Worm (Caenorhabditis elegans) whole organism, early embryonic: ENCODE results near the gene B0554.2.

Experiments used
- B0310.2 ChIP-seq: sonication (generic microtip); optimal IDR thresholded peaks from 2 replicates; lab custom pipeline; 2016; ENCODE audit warnings: mild to moderate bottlenecking, missing genetic modification characterization, missing compliant biosample characterization
- F13C5.2 ChIP-seq: sonication (generic microtip); optimal IDR thresholded peaks from 2 replicates; lab custom pipeline; 2017; ENCODE audit warnings: mild to moderate bottlenecking, missing genetic modification characterization, inconsistent platforms, missing compliant biosample characterization
- aly-1 ChIP-seq: sonication (generic microtip); optimal IDR thresholded peaks from 2 replicates; lab custom pipeline; 2016; ENCODE audit warnings: missing genetic modification characterization, missing compliant biosample characterization
- ama-1 ChIP-seq: fragments of 150-350 bp; optimal IDR thresholded peaks from 2 replicates; lab custom pipeline; 2014
- ceh-13 ChIP-seq: fragments of 200-800 bp; sonication (Bioruptor generic); optimal IDR thresholded peaks from 2 replicates; lab custom pipeline; 2018; ENCODE audit warnings: mild to moderate bottlenecking, missing genetic modification characterization, missing compliant biosample characterization
- ceh-36 ChIP-seq: sonication (generic microtip); optimal IDR thresholded peaks from 2 replicates; lab custom pipeline; 2016; ENCODE audit warnings: missing genetic modification characterization, inconsistent platforms, missing compliant biosample characterization
- ets-7 ChIP-seq: sonication (generic microtip); optimal IDR thresholded peaks from 2 replicates; lab custom pipeline; 2016; ENCODE audit warnings: missing genotype, missing genetic modification characterization, missing compliant biosample characterization
- flt-1 ChIP-seq: fragments of 200-800 bp; sonication (Bioruptor generic); IDR thresholded peaks from 2 replicates; pipeline ENCODE4 v1.3.6; 2022; ENCODE audit warnings: missing genetic modification characterization, missing compliant biosample characterization
- hmbx-1 ChIP-seq: sonication (generic microtip); optimal IDR thresholded peaks from 2 replicates; lab custom pipeline; 2016; ENCODE audit warnings: mild to moderate bottlenecking, missing genetic modification characterization, missing compliant biosample characterization
- hmg-4 ChIP-seq: fragments of 200-800 bp; sonication (Bioruptor generic); optimal IDR thresholded peaks from 2 replicates; lab custom pipeline; 2018; ENCODE audit warnings: mild to moderate bottlenecking, missing genetic modification characterization, missing compliant biosample characterization
- hnd-1 ChIP-seq: sonication (generic microtip); optimal IDR thresholded peaks from 2 replicates; lab custom pipeline; 2016; ENCODE audit warnings: missing genetic modification characterization, missing compliant biosample characterization
- pes-1 ChIP-seq: fragments of 200-800 bp; sonication (Bioruptor generic); IDR thresholded peaks from 2 replicates; pipeline ENCODE4 v1.3.6; 2022; ENCODE audit warnings: missing genetic modification reagents, missing genetic modification characterization, missing compliant biosample characterization
- scrt-1 ChIP-seq: fragments of 200-800 bp; sonication (Bioruptor generic); IDR thresholded peaks from 2 replicates; pipeline ENCODE4 v1.3.6; 2022; ENCODE audit warnings: missing genetic modification characterization, missing compliant biosample characterization
- sea-1 ChIP-seq: fragments of 200-800 bp; sonication (Bioruptor generic); conservative IDR thresholded peaks from 2 replicates; pipeline ENCODE4 v1.3.6; 2022; ENCODE audit warnings: missing genetic modification characterization, missing compliant biosample characterization
- tbx-11 ChIP-seq: fragments of 200-800 bp; sonication (Bioruptor generic); IDR thresholded peaks from 2 replicates; pipeline ENCODE4 v1.3.6; 2022; ENCODE audit warnings: missing genetic modification characterization, missing compliant biosample characterization
- tbx-37 ChIP-seq: fragments of 200-800 bp; sonication (Bioruptor generic); conservative IDR thresholded peaks from 2 replicates; pipeline ENCODE4 v1.3.6; 2022; ENCODE audit warnings: missing genetic modification reagents, missing genetic modification characterization, missing compliant biosample characterization
- tra-4 ChIP-seq: sonication (generic microtip); optimal IDR thresholded peaks from 2 replicates; lab custom pipeline; 2017; ENCODE audit warnings: missing genetic modification characterization, missing compliant biosample characterization

B0554.2 gene

ce11 chrV:474516-474915 lies 40.5 kb downstream of the B0554.2 start, which contains the start of gene nhr-99:
Gene nhr-99 (plus strand): TSS chrV:474778.
- TF ChIP-seq pes-1 (GFP tag; lab: Robert Waterston, UW) = no peak
- TF ChIP-seq hmg-4 = no peak
- no peak for TF ChIP-seq ets-7 (tag; lab: Kevin White, UChicago)
- no peak for TF ChIP-seq tbx-37 (GFP tag; lab: Robert Waterston, UW)
- TF ChIP-seq B0310.2 (tag; lab: Kevin White, UChicago) = no peak
- no peak for TF ChIP-seq sea-1 (GFP tag; lab: Robert Waterston, UW)
- no peak for TF ChIP-seq scrt-1 (GFP tag; lab: Robert Waterston, UW)
- no peak for TF ChIP-seq flt-1
- no peak for TF ChIP-seq aly-1 (tag; lab: Kevin White, UChicago)
- no peak for TF ChIP-seq hnd-1
- TF ChIP-seq ama-1 (lab: Kevin White, UChicago) = no peak
- no peak for TF ChIP-seq hmbx-1 (tag; lab: Kevin White, UChicago)
- no peak for TF ChIP-seq tbx-11 (GFP tag; lab: Robert Waterston, UW)
- no peak for TF ChIP-seq F13C5.2 (tag; lab: Kevin White, UChicago)
- no peak for TF ChIP-seq ceh-36 (tag; lab: Kevin White, UChicago)

ce11 chrV:477664-478212 lies 43.7 kb downstream of the B0554.2 start, which contains the start of gene nhr-55:
Gene nhr-55 (plus strand): TSS chrV:478162.
- TF ChIP-seq tra-4 (tag; lab: Kevin White, UChicago) (no peak), ama-1 (lab: Kevin White, UChicago) (no peak), scrt-1 (GFP tag; lab: Robert Waterston, UW) (no peak), hmbx-1 (tag; lab: Kevin White, UChicago) (no peak), hnd-1 (no peak), tbx-11 (GFP tag; lab: Robert Waterston, UW) (no peak), tbx-37 (GFP tag; lab: Robert Waterston, UW) (no peak), pes-1 (GFP tag; lab: Robert Waterston, UW) (no peak), B0310.2 (tag; lab: Kevin White, UChicago) (no peak), aly-1 (tag; lab: Kevin White, UChicago) (no peak), hmg-4 (no peak), ceh-13 (GFP tag; lab: Kevin White, UChicago) (no peak), ets-7 (tag; lab: Kevin White, UChicago) (no peak), F13C5.2 (tag; lab: Kevin White, UChicago) (no peak), flt-1 (no peak), sea-1 (GFP tag; lab: Robert Waterston, UW) (no peak), ceh-36 (tag; lab: Kevin White, UChicago) (no peak)

- TF ChIP-seq tra-4 (tag; lab: Kevin White, UChicago) = no peak
- no peak for TF ChIP-seq pes-1 (GFP tag; lab: Robert Waterston, UW)
- no peak for TF ChIP-seq ama-1 (lab: Kevin White, UChicago)
- TF ChIP-seq hnd-1 = no peak
- no peak for TF ChIP-seq hmg-4
- no peak for TF ChIP-seq scrt-1 (GFP tag; lab: Robert Waterston, UW)
- no peak for TF ChIP-seq tbx-37 (GFP tag; lab: Robert Waterston, UW)
- no peak for TF ChIP-seq ceh-13 (GFP tag; lab: Kevin White, UChicago)
- TF ChIP-seq aly-1 (tag; lab: Kevin White, UChicago) = no peak
- TF ChIP-seq hmbx-1 (tag; lab: Kevin White, UChicago) = no peak
- no peak for TF ChIP-seq flt-1
- no peak for TF ChIP-seq sea-1 (GFP tag; lab: Robert Waterston, UW)
- no peak for TF ChIP-seq ets-7 (tag; lab: Kevin White, UChicago)
Measured at ce11 chrV:479046-479445, 45.0 kb downstream of the B0554.2 start.

ce11 chrV:482860-483259 lies 48.9 kb downstream of the B0554.2 start:
- no peak for TF ChIP-seq B0310.2 (tag; lab: Kevin White, UChicago)
- TF ChIP-seq F13C5.2 (tag; lab: Kevin White, UChicago) = no peak
- no peak for TF ChIP-seq ceh-13 (GFP tag; lab: Kevin White, UChicago)

- TF ChIP-seq flt-1 (no peak), B0310.2 (tag; lab: Kevin White, UChicago) (no peak), tbx-37 (GFP tag; lab: Robert Waterston, UW) (no peak), ceh-36 (tag; lab: Kevin White, UChicago) (no peak), ceh-13 (GFP tag; lab: Kevin White, UChicago) (no peak), hmg-4 (no peak), ets-7 (tag; lab: Kevin White, UChicago) (no peak), hmbx-1 (tag; lab: Kevin White, UChicago) (no peak), tbx-11 (GFP tag; lab: Robert Waterston, UW) (no peak), tra-4 (tag; lab: Kevin White, UChicago) (no peak), sea-1 (GFP tag; lab: Robert Waterston, UW) (no peak), hnd-1 (no peak), ama-1 (lab: Kevin White, UChicago) (no peak), aly-1 (tag; lab: Kevin White, UChicago) (no peak)
Measured at ce11 chrV:483289-483795, 49.3 kb downstream of the B0554.2 start, which contains the start of gene nhr-130. Gene nhr-130 (minus strand): TSS chrV:483339.

ce11 chrV:484285-484890 lies 50.4 kb downstream of the B0554.2 start, which contains the start of gene nhr-212:
Gene nhr-212 (plus strand): TSS chrV:484857.
- TF ChIP-seq pes-1 (GFP tag; lab: Robert Waterston, UW) (no peak), F13C5.2 (tag; lab: Kevin White, UChicago) (no peak), tbx-37 (GFP tag; lab: Robert Waterston, UW) (no peak), ama-1 (lab: Kevin White, UChicago) (no peak), hmg-4 (no peak), hnd-1 (no peak), aly-1 (tag; lab: Kevin White, UChicago) (no peak), sea-1 (GFP tag; lab: Robert Waterston, UW) (no peak), scrt-1 (GFP tag; lab: Robert Waterston, UW) (no peak), B0310.2 (tag; lab: Kevin White, UChicago) (no peak), ets-7 (tag; lab: Kevin White, UChicago) (no peak), flt-1 (no peak), ceh-36 (tag; lab: Kevin White, UChicago) (no peak), tra-4 (tag; lab: Kevin White, UChicago) (no peak), hmbx-1 (tag; lab: Kevin White, UChicago) (no peak), tbx-11 (GFP tag; lab: Robert Waterston, UW) (no peak), ceh-13 (GFP tag; lab: Kevin White, UChicago) (no peak)
